Fruit fly (Drosophila melanogaster) whole organism, embryonic: ENCODE measurements around the gene CG10208.

Experiments
- ATbp ChIP-seq: fragments of 200-800 bp; sonication (Bioruptor generic); optimal IDR thresholded peaks from 2 replicates; lab custom pipeline; 2017; ENCODE audit warnings: missing biosample characterization, mild to moderate bottlenecking, missing genetic modification characterization, missing genetic modification reagents
- CG10147 ChIP-seq: fragments of 200-800 bp; sonication (Bioruptor generic); optimal IDR thresholded peaks from 2 replicates; lab custom pipeline; 2019; ENCODE audit warnings: missing biosample characterization, mild to moderate bottlenecking, missing genetic modification characterization, moderate library complexity
- CG10959 ChIP-seq: fragments of 200-800 bp; sonication (Bioruptor generic); IDR thresholded peaks from 2 replicates; pipeline ENCODE4 v1.3.6; 2022; ENCODE audit warnings: missing biosample characterization, missing genetic modification characterization
- CG11504 ChIP-seq: fragments of 200-800 bp; sonication (Bioruptor generic); optimal IDR thresholded peaks from 3 replicates; lab custom pipeline; 2019; ENCODE audit warnings: missing biosample characterization, mild to moderate bottlenecking, missing genetic modification characterization, moderate library complexity
- CG11695 ChIP-seq: fragments of 200-800 bp; sonication (Bioruptor generic); IDR thresholded peaks from 3 replicates; pipeline ENCODE4 v1.3.6; 2022; ENCODE audit warnings: missing biosample characterization, missing genetic modification characterization
- CG13287 ChIP-seq: fragments of 200-800 bp; sonication (Bioruptor generic); IDR thresholded peaks from 2 replicates; pipeline ENCODE4 v1.3.6; 2022; ENCODE audit warnings: missing biosample characterization, missing genetic modification characterization; ENCODE audit not compliant: partially characterized antibody
- CG16813 ChIP-seq: fragments of 200-800 bp; sonication (Bioruptor generic); IDR thresholded peaks from 3 replicates; pipeline ENCODE4 v1.3.6; 2022; ENCODE audit warnings: missing biosample characterization, missing genetic modification characterization; ENCODE audit not compliant: partially characterized antibody
- CG17612 ChIP-seq: fragments of 200-800 bp; sonication (Bioruptor generic); IDR thresholded peaks from 2 replicates; pipeline ENCODE4 v1.3.6; 2022; ENCODE audit warnings: missing biosample characterization, missing genetic modification characterization
- CG2712 ChIP-seq: fragments of 200-800 bp; optimal IDR thresholded peaks from 3 replicates; lab custom pipeline; 2019; ENCODE audit warnings: missing biosample characterization, mild to moderate bottlenecking, missing genetic modification characterization, moderate library complexity
- CG3847 ChIP-seq: fragments of 200-800 bp; sonication (Bioruptor generic); IDR thresholded peaks from 2 replicates; pipeline ENCODE4 v1.3.6; 2022; ENCODE audit warnings: missing biosample characterization, missing genetic modification characterization
- CG6683 ChIP-seq: fragments of 200-800 bp; sonication (Bioruptor generic); optimal IDR thresholded peaks from 2 replicates; lab custom pipeline; 2017; ENCODE audit warnings: missing biosample characterization, mild to moderate bottlenecking, missing genetic modification characterization, missing genetic modification reagents
- CG6791 ChIP-seq: fragments of 200-800 bp; sonication (Bioruptor generic); IDR thresholded peaks from 3 replicates; pipeline ENCODE4 v1.3.6; 2022; ENCODE audit warnings: missing biosample characterization, missing genetic modification characterization; ENCODE audit not compliant: partially characterized antibody
- CG9215 ChIP-seq: fragments of 200-800 bp; sonication (Bioruptor generic); IDR thresholded peaks from 2 replicates; pipeline ENCODE4 v1.3.6; 2022; ENCODE audit warnings: missing biosample characterization, missing genetic modification characterization
- CHES-1-like ChIP-seq: fragments of 200-800 bp; sonication (Bioruptor generic); optimal IDR thresholded peaks from 2 replicates; lab custom pipeline; 2016; ENCODE audit warnings: missing biosample characterization, missing genetic modification characterization
- Chrac-16 ChIP-seq: fragments of 200-800 bp; sonication (Bioruptor generic); optimal IDR thresholded peaks from 3 replicates; lab custom pipeline; 2016; ENCODE audit warnings: missing biosample characterization, missing genetic modification characterization
- Dbx ChIP-seq: fragments of 200-800 bp; sonication (Bioruptor generic); IDR thresholded peaks from 3 replicates; pipeline ENCODE4 v1.3.6; 2022; ENCODE audit warnings: missing biosample characterization, missing genetic modification characterization
- Dek ChIP-seq: fragments of 200-800 bp; sonication (Bioruptor generic); optimal IDR thresholded peaks from 3 replicates; lab custom pipeline; 2019; ENCODE audit warnings: missing biosample characterization, mild to moderate bottlenecking, missing genetic modification characterization, moderate library complexity
- Dref ChIP-seq: fragments of 200-800 bp; sonication (Bioruptor generic); IDR thresholded peaks from 2 replicates; pipeline ENCODE4 v1.3.6; 2022; ENCODE audit warnings: missing biosample characterization, missing genetic modification characterization
- Drgx ChIP-seq: fragments of 200-800 bp; sonication (Bioruptor generic); IDR thresholded peaks from 2 replicates; pipeline ENCODE4 v1.3.6; 2022; ENCODE audit warnings: missing biosample characterization, missing genetic modification characterization
- Fer3 ChIP-seq: fragments of 200-800 bp; sonication (Bioruptor generic); optimal IDR thresholded peaks from 2 replicates; lab custom pipeline; 2018; ENCODE audit warnings: missing biosample characterization, mild to moderate bottlenecking, missing genetic modification characterization, moderate library complexity
- Gsc ChIP-seq: fragments of 200-800 bp; sonication (Bioruptor generic); IDR thresholded peaks from 2 replicates; pipeline ENCODE4 v1.3.6; 2022; ENCODE audit warnings: missing biosample characterization, missing genetic modification characterization
- HLH3B ChIP-seq: fragments of 200-800 bp; sonication (Bioruptor generic); IDR thresholded peaks from 2 replicates; pipeline ENCODE4 v1.3.6; 2022; ENCODE audit warnings: missing biosample characterization, missing genetic modification characterization
- Hand ChIP-seq: fragments of 200-800 bp; sonication (Bioruptor generic); optimal IDR thresholded peaks from 2 replicates; lab custom pipeline; 2017; ENCODE audit warnings: mild to moderate bottlenecking, missing biosample characterization, missing genetic modification reagents, missing genetic modification characterization
- Hr3 ChIP-seq: fragments of 200-800 bp; sonication (Bioruptor generic); optimal IDR thresholded peaks from 3 replicates; lab custom pipeline; 2016; ENCODE audit warnings: missing biosample characterization, missing genetic modification characterization
- Hsf ChIP-seq: fragments of 200-800 bp; sonication (Bioruptor generic); optimal IDR thresholded peaks from 3 replicates; lab custom pipeline; 2016; ENCODE audit warnings: missing biosample characterization, missing genetic modification characterization
- Lim3 ChIP-seq: fragments of 200-800 bp; sonication (Bioruptor generic); IDR thresholded peaks from 2 replicates; pipeline ENCODE4 v1.3.6; 2022; ENCODE audit warnings: missing biosample characterization, missing genetic modification characterization
- MESR4 ChIP-seq: fragments of 200-800 bp; sonication (Bioruptor generic); optimal IDR thresholded peaks from 2 replicates; lab custom pipeline; 2018; ENCODE audit warnings: missing biosample characterization, mild to moderate bottlenecking, missing genetic modification characterization, moderate library complexity
- Meics ChIP-seq: fragments of 200-800 bp; sonication (Bioruptor generic); optimal IDR thresholded peaks from 2 replicates; lab custom pipeline; 2017; ENCODE audit warnings: missing biosample characterization, mild to moderate bottlenecking, missing genetic modification characterization
- NC2α ChIP-seq: fragments of 200-800 bp; sonication (Bioruptor generic); optimal IDR thresholded peaks from 2 replicates; lab custom pipeline; 2016; ENCODE audit warnings: missing biosample characterization, missing genetic modification characterization
- NC2β ChIP-seq: fragments of 200-800 bp; sonication (Bioruptor generic); optimal IDR thresholded peaks from 2 replicates; lab custom pipeline; 2016; ENCODE audit warnings: missing biosample characterization, missing genetic modification characterization
- Neu2 ChIP-seq: fragments of 200-800 bp; sonication (Bioruptor generic); optimal IDR thresholded peaks from 3 replicates; lab custom pipeline; 2016; ENCODE audit warnings: missing biosample characterization, missing genetic modification characterization, borderline replicate concordance
- Side ChIP-seq: fragments of 200-800 bp; sonication (Bioruptor generic); optimal IDR thresholded peaks from 2 replicates; lab custom pipeline; 2016; ENCODE audit warnings: missing biosample characterization, missing genetic modification characterization
- Sin3A ChIP-seq: fragments of >200 bp; optimal IDR thresholded peaks from 2 replicates; lab custom pipeline; 2018
- Six4 ChIP-seq: fragments of 200-800 bp; sonication (Bioruptor generic); optimal IDR thresholded peaks from 2 replicates; lab custom pipeline; 2016; ENCODE audit warnings: missing biosample characterization, missing genetic modification characterization
- aop ChIP-seq: fragments of 200-800 bp; sonication (Bioruptor generic); IDR thresholded peaks from 2 replicates; pipeline ENCODE4 v1.3.6; 2022; ENCODE audit warnings: missing biosample characterization, missing genetic modification characterization
- br ChIP-seq: fragments of >200 bp; optimal IDR thresholded peaks from 2 replicates; lab custom pipeline; 2017
- dan ChIP-seq: fragments of 200-800 bp; sonication (Bioruptor generic); IDR thresholded peaks from 2 replicates; pipeline ENCODE4 v1.3.6; 2022; ENCODE audit warnings: missing biosample characterization, missing genetic modification characterization
- emc ChIP-seq: fragments of 200-800 bp; sonication (Bioruptor generic); optimal IDR thresholded peaks from 2 replicates; lab custom pipeline; 2016; ENCODE audit warnings: missing biosample characterization, missing genetic modification characterization
- eyg ChIP-seq: fragments of 200-800 bp; sonication (Bioruptor generic); optimal IDR thresholded peaks from 3 replicates; lab custom pipeline; 2016; ENCODE audit warnings: missing biosample characterization, missing genetic modification characterization
- gcm ChIP-seq: fragments of 200-800 bp; sonication (Bioruptor generic); optimal IDR thresholded peaks from 2 replicates; lab custom pipeline; 2019; ENCODE audit warnings: missing biosample characterization, mild to moderate bottlenecking, missing genetic modification characterization, moderate library complexity
- gro ChIP-seq: fragments of 200-800 bp; sonication (Bioruptor generic); optimal IDR thresholded peaks from 2 replicates; lab custom pipeline; 2016; ENCODE audit warnings: missing biosample characterization, missing genetic modification characterization
- gsb ChIP-seq: fragments of 200-800 bp; sonication (Bioruptor generic); IDR thresholded peaks from 2 replicates; pipeline ENCODE4 v1.3.6; 2022; ENCODE audit warnings: missing biosample characterization, missing genetic modification characterization
- jumu ChIP-seq: fragments of 200-800 bp; sonication (Bioruptor generic); optimal IDR thresholded peaks from 3 replicates; lab custom pipeline; 2016; ENCODE audit warnings: missing biosample characterization, missing genetic modification characterization
- kni ChIP-seq: fragments of 200-800 bp; sonication (Bioruptor generic); optimal IDR thresholded peaks from 3 replicates; lab custom pipeline; 2017; ENCODE audit warnings: mild to moderate bottlenecking, missing biosample characterization, missing genetic modification reagents, missing genetic modification characterization
- lmd ChIP-seq: fragments of 200-800 bp; sonication (Bioruptor generic); IDR thresholded peaks from 2 replicates; pipeline ENCODE4 v1.3.6; 2022; ENCODE audit warnings: missing biosample characterization, missing genetic modification characterization
- nau ChIP-seq: fragments of 200-800 bp; sonication (Bioruptor generic); optimal IDR thresholded peaks from 3 replicates; lab custom pipeline; 2017; ENCODE audit warnings: missing biosample characterization, mild to moderate bottlenecking, missing genetic modification characterization, missing genetic modification reagents
- pita ChIP-seq: fragments of 200-800 bp; sonication (Bioruptor generic); optimal IDR thresholded peaks from 2 replicates; lab custom pipeline; 2017; ENCODE audit warnings: missing biosample characterization, mild to moderate bottlenecking, missing genetic modification characterization
- repo ChIP-seq: fragments of 200-800 bp; sonication (Bioruptor generic); optimal IDR thresholded peaks from 2 replicates; lab custom pipeline; 2016; ENCODE audit warnings: missing biosample characterization, missing genetic modification characterization
- stc ChIP-seq: fragments of 200-800 bp; sonication (Bioruptor generic); IDR thresholded peaks from 2 replicates; pipeline ENCODE4 v1.3.6; 2022; ENCODE audit warnings: missing biosample characterization, missing genetic modification characterization
- tin ChIP-seq: fragments of 200-800 bp; sonication (Bioruptor generic); optimal IDR thresholded peaks from 3 replicates; lab custom pipeline; 2016; ENCODE audit warnings: missing biosample characterization, missing genetic modification characterization
- unc-4 ChIP-seq: fragments of 200-800 bp; sonication (Bioruptor generic); IDR thresholded peaks from 2 replicates; pipeline ENCODE4 v1.3.6; 2022; ENCODE audit warnings: missing biosample characterization, missing genetic modification characterization; ENCODE audit not compliant: partially characterized antibody
- usp ChIP-seq: fragments of >200 bp; optimal IDR thresholded peaks from 2 replicates; lab custom pipeline; 2017; ENCODE audit warnings: missing biosample characterization, missing genetic modification characterization

CG10208 gene

DNA sequence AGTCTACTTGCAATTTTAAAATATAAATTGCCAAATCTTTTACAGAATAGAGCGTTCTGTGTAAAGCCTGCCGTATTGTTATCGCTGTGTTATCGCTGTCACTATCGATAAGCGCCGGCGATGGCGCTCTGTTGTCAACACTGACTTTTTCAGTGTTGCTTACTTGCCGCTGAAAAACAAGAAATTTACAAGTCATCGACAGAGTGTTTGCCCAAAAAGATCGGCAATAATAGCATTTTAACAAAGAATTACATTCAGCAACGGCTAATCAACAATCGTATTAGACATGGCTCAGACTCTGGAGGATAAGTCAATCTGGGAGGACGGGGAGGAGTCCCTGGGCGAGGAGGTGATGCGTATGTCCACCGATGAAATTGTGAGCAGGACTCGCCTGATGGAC lies 21.2 kb downstream of the CG10208 start, which contains the start of the genes RanBP3 and Rpt5 (continued):
- TF ChIP-seq CG6683 (GFP tag; lab: Kevin White, UChicago) (peak; percentile 33), gsb (GFP tag; lab: Robert Waterston, UW) (no peak), gcm (no peak), Gsc (no peak), eyg (GFP tag; lab: Kevin White, UChicago) (peak; percentile 40), repo (peak; percentile 18), NC2β (GFP tag; lab: Kevin White, UChicago) (peak; percentile 20), Hsf (GFP tag; lab: Kevin White, UChicago) (peak; percentile 66), CG11504 (tag; lab: Kevin White, UChicago) (no peak), usp (GFP tag; lab: Kevin White, UChicago) (no peak), CG10147 (peak; percentile 10), CG2712 (tag; lab: Kevin White, UChicago) (peak; percentile 31), CG6791 (GFP tag; lab: Robert Waterston, UW) (peak; percentile 90), CG10959 (no peak), CG3847 (GFP tag; lab: Robert Waterston, UW) (peak; percentile 76), nau (GFP tag; lab: Kevin White, UChicago) (no peak), HLH3B (GFP tag; lab: Robert Waterston, UW) (no peak), tin (GFP tag; lab: Kevin White, UChicago) (peak; percentile 67), aop (GFP tag; lab: Robert Waterston, UW) (no peak), NC2α (peak; percentile 31), ATbp (GFP tag; lab: Kevin White, UChicago) (no peak), stc (GFP tag; lab: Robert Waterston, UW) (no peak), kni (GFP tag; lab: Kevin White, UChicago) (no peak), CG17612 (peak; percentile 51; the same call in 1 of the 2 replicates), Six4 (peak; percentile 14), Neu2 (GFP tag; lab: Kevin White, UChicago) (peak; percentile 33), gro (GFP tag; lab: Kevin White, UChicago) (peak; percentile 70), Hr3 (peak; percentile 19), Dek (tag; lab: Kevin White, UChicago) (no peak), Dref (GFP tag; lab: Robert Waterston, UW) (peak; percentile 95), CG16813 (peak; percentile 79), Sin3A (peak; percentile 69), dan (GFP tag; lab: Robert Waterston, UW) (no peak), Dbx (GFP tag; lab: Robert Waterston, UW) (peak; percentile 59; the same call in 2 of the 3 replicates), CG13287 (GFP tag; lab: Robert Waterston, UW) (peak; percentile 88), Chrac-16 (GFP tag; lab: Kevin White, UChicago) (peak; percentile 34), jumu (peak; percentile 49), pita (GFP tag; lab: Kevin White, UChicago) (no peak), Hand (no peak), Fer3 (peak; percentile 48), MESR4 (GFP tag; lab: Kevin White, UChicago) (peak; percentile 89), Drgx (GFP tag; lab: Robert Waterston, UW) (peak; percentile 36; the same call in 1 of the 2 replicates), CG9215 (GFP tag; lab: Robert Waterston, UW) (peak; percentile 44), br (lab: Kevin White, UChicago) (no peak), Lim3 (GFP tag; lab: Robert Waterston, UW) (no peak), unc-4 (GFP tag; lab: Robert Waterston, UW) (peak; percentile 82), CG11695 (GFP tag; lab: Robert Waterston, UW) (0 out of 3 replicates have a peak, but pooled peaks have one; percentile 42), lmd (GFP tag; lab: Robert Waterston, UW) (peak; percentile 8; the same call in 1 of the 2 replicates), CHES-1-like (GFP tag; lab: Kevin White, UChicago) (peak; percentile 86), Meics (no peak), Side (peak; percentile 52), emc (GFP tag; lab: Kevin White, UChicago) (no peak)
